Worm (Caenorhabditis elegans): ENCODE results near the gene R102.3.

Gene R102.3

ce11 chrIV:10695203-10695602 is 5.9 kb downstream of the R102.3 start, which contains the start of gene R102.4:
R102.4 (minus strand) TSS chrIV:10695303.
- TF ChIP-seq dao-5 (tag; optimal IDR thresholded peaks at IDR 0.05) = no peak
- no peak for TF ChIP-seq him-1 (tag; optimal IDR thresholded peaks at IDR 0.05)
- TF ChIP-seq W03F9.2 (tag; optimal IDR thresholded peaks at IDR 0.05) = no peak

- peak; percentile 62 for TF ChIP-seq W03F9.2 (tag; optimal IDR thresholded peaks at IDR 0.05)
- no peak for TF ChIP-seq dao-5 (tag; optimal IDR thresholded peaks at IDR 0.05)
These were observed 8.0 kb downstream of the R102.3 start, which contains the start of gene allo-1 for ce11 chrIV:10697022-10697979. allo-1 (minus strand) TSS chrIV:10697072.

ce11 chrIV:10698486-10698885 is 9.2 kb downstream of the R102.3 start:
- TF ChIP-seq W03F9.2 (tag; optimal IDR thresholded peaks at IDR 0.05) (no peak), dao-5 (tag; optimal IDR thresholded peaks at IDR 0.05) (no peak), him-1 (tag; optimal IDR thresholded peaks at IDR 0.05) (no peak)

- no peak for TF ChIP-seq him-1 (tag; optimal IDR thresholded peaks at IDR 0.05)
- TF ChIP-seq W03F9.2 (tag; optimal IDR thresholded peaks at IDR 0.05) = no peak
These were observed 9.7 kb downstream of the R102.3 start for ce11 chrIV:10699000-10699399.

- TF ChIP-seq W03F9.2 (tag; optimal IDR thresholded peaks at IDR 0.05) (no peak), dao-5 (tag; optimal IDR thresholded peaks at IDR 0.05) (no peak), him-1 (tag; optimal IDR thresholded peaks at IDR 0.05) (no peak)
These were observed 10.3 kb downstream of the R102.3 start, which contains the start of gene R102.11 for ce11 chrIV:10699660-10700059. R102.11 (minus strand) TSS chrIV:10699760.

ce11 chrIV:10701866-10702458 is 12.6 kb downstream of the R102.3 start:
- TF ChIP-seq W03F9.2 (tag; optimal IDR thresholded peaks at IDR 0.05) (no peak), dao-5 (tag; optimal IDR thresholded peaks at IDR 0.05) (no peak), him-1 (tag; optimal IDR thresholded peaks at IDR 0.05) (no peak)

- TF ChIP-seq dao-5 (tag; optimal IDR thresholded peaks at IDR 0.05) (no peak), W03F9.2 (tag; optimal IDR thresholded peaks at IDR 0.05) (no peak)
These were observed 15.9 kb downstream of the R102.3 start, which contains the start of gene R102.10 for ce11 chrIV:10705176-10705575. R102.10 (plus strand) TSS chrIV:10705476.

ce11 chrIV:10706090-10706489 is 16.8 kb downstream of the R102.3 start, which contains the start of gene R102.6:
R102.6 (minus strand) TSS chrIV:10706190.
- TF ChIP-seq him-1 (tag; optimal IDR thresholded peaks at IDR 0.05) = no peak
- TF ChIP-seq dao-5 (tag; optimal IDR thresholded peaks at IDR 0.05) = no peak
- TF ChIP-seq W03F9.2 (tag; optimal IDR thresholded peaks at IDR 0.05) = no peak

ce11 chrIV:10711729-10712128 is 22.4 kb downstream of the R102.3 start, which contains the start of gene glb-21:
glb-21 (minus strand) TSS chrIV:10711794.
- TF ChIP-seq dao-5 (tag; optimal IDR thresholded peaks at IDR 0.05) (no peak), W03F9.2 (tag; optimal IDR thresholded peaks at IDR 0.05) (no peak), him-1 (tag; optimal IDR thresholded peaks at IDR 0.05) (no peak)

- TF ChIP-seq W03F9.2 (tag; optimal IDR thresholded peaks at IDR 0.05) (no peak), dao-5 (tag; optimal IDR thresholded peaks at IDR 0.05) (no peak), him-1 (tag; optimal IDR thresholded peaks at IDR 0.05) (no peak)
These were observed 25.3 kb downstream of the R102.3 start for ce11 chrIV:10714594-10714993.

ce11 chrIV:10716348-10716747 is 27.0 kb downstream of the R102.3 start, which contains the start of gene ncx-3:
ncx-3 (plus strand) TSS chrIV:10716648.
- TF ChIP-seq dao-5 (tag; optimal IDR thresholded peaks at IDR 0.05) (no peak), W03F9.2 (tag; optimal IDR thresholded peaks at IDR 0.05) (no peak), him-1 (tag; optimal IDR thresholded peaks at IDR 0.05) (no peak)

- TF ChIP-seq dao-5 (tag; optimal IDR thresholded peaks at IDR 0.05) = no peak
- TF ChIP-seq him-1 (tag; optimal IDR thresholded peaks at IDR 0.05) = no peak
These were observed 28.8 kb downstream of the R102.3 start for ce11 chrIV:10718075-10718474.

- TF ChIP-seq dao-5 (tag; optimal IDR thresholded peaks at IDR 0.05) (no peak), him-1 (tag; optimal IDR thresholded peaks at IDR 0.05) (no peak), W03F9.2 (tag; optimal IDR thresholded peaks at IDR 0.05) (no peak)
These were observed 29.5 kb downstream of the R102.3 start for ce11 chrIV:10718865-10719264.

- TF ChIP-seq him-1 (tag; optimal IDR thresholded peaks at IDR 0.05) = no peak
- no peak for TF ChIP-seq W03F9.2 (tag; optimal IDR thresholded peaks at IDR 0.05)
- no peak for TF ChIP-seq dao-5 (tag; optimal IDR thresholded peaks at IDR 0.05)
These were observed 38.4 kb downstream of the R102.3 start, which contains the start of gene ZC168.2 for ce11 chrIV:10727734-10728133. ZC168.2 (plus strand) TSS chrIV:10728034.
